Comparison of ENCODE assay signal across 1 fruit fly cellular context in the genomic region with DNA sequence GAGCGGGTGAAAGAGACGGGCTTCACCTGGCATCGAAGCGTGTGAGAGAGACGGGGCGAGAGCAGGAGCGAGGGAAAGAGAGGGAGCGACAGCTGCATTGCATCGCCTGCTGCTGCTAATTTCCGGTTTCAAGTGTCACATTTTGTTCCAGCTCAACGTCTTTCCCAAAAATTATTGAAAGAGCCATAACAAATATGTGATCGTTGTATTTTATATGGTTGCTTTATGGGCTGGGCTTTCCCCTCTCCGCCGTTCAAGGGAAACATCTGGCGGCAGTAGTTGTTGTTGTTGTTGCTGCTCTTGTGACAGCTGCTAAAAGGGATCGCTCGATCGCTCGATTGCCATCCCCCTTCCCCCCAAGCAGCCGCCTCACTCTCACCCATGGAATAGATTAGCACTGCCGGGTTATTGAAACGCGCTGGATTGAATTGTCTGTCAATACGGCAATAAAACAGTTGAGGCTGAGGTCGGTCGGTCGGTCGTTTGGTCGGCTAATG.
TF ChIP-seq lines count a peak whose summit lies in the region.

No protein-coding gene starts in this region.

TF ChIP-seq in whole organism, embryonic, 481 proteins besides CTCF, POLR2A, EP300 and RAD21 (continued from another document):
- TF ChIP-seq CG17612 (GFP tag; IDR thresholded peaks at IDR 0.05; lab: Robert Waterston, UW) (no peak), Lpt (GFP tag; optimal IDR thresholded peaks at IDR 0.05; lab: Kevin White, UChicago) (peak; percentile 8), Trl (optimal IDR thresholded peaks at IDR 0.05; lab: Kevin White, UChicago) (peak in 1 of 2 experiments; percentile 22), Trl (GFP tag; optimal IDR thresholded peaks at IDR 0.05; lab: Kevin White, UChicago) (no peak)
